Worm (Caenorhabditis elegans) whole organism, young adult: Measurements from ENCODE around the gene ugt-11.
A peak's percentile ranks its signal among the peaks of the same experiment; 100 is the strongest.

ENCODE experiments used
- F23B12.7 ChIP-seq: sonication (generic microtip); optimal IDR thresholded peaks from 2 replicates; lab custom pipeline; 2017; ENCODE audit warnings: missing genetic modification characterization, mild to moderate bottlenecking, missing compliant biosample characterization, antibody characterized with exemption, moderate library complexity; ENCODE audit not compliant: insufficient read depth
- F37B4.10 ChIP-seq: fragments of 200-800 bp; sonication (Bioruptor generic); IDR thresholded peaks from 2 replicates; pipeline ENCODE4 v1.3.6; 2022; ENCODE audit warnings: missing genetic modification characterization, missing compliant biosample characterization
- F49E8.2 ChIP-seq: sonication (generic microtip); optimal IDR thresholded peaks from 3 replicates; lab custom pipeline; 2017; ENCODE audit warnings: missing genetic modification characterization, mild to moderate bottlenecking, missing compliant biosample characterization, antibody characterized with exemption, moderate library complexity; ENCODE audit not compliant: insufficient read depth
- F55B11.4 ChIP-seq: sonication (generic microtip); optimal IDR thresholded peaks from 2 replicates; lab custom pipeline; 2016; ENCODE audit warnings: missing compliant biosample characterization, missing genetic modification characterization, borderline replicate concordance; ENCODE audit not compliant: insufficient read depth
- F57C9.4 ChIP-seq: sonication (generic microtip); optimal IDR thresholded peaks from 2 replicates; lab custom pipeline; 2017; ENCODE audit warnings: mild to moderate bottlenecking, missing genetic modification characterization, missing compliant biosample characterization
- Y53F4B.3 ChIP-seq: fragments of 200-800 bp; sonication (Bioruptor generic); IDR thresholded peaks from 2 replicates; pipeline ENCODE4 v1.3.6; 2022; ENCODE audit warnings: missing genetic modification reagents, missing genetic modification characterization, missing compliant biosample characterization
- bed-1 ChIP-seq: fragments of 200-800 bp; sonication (Bioruptor generic); IDR thresholded peaks from 2 replicates; pipeline ENCODE4 v1.3.6; 2022; ENCODE audit warnings: missing genetic modification reagents, missing genetic modification characterization, missing compliant biosample characterization
- bed-2 ChIP-seq: fragments of 200-800 bp; sonication (Bioruptor generic); IDR thresholded peaks from 2 replicates; pipeline ENCODE4 v1.3.6; 2022; ENCODE audit warnings: missing genetic modification reagents, missing genetic modification characterization, missing compliant biosample characterization
- ccch-3 ChIP-seq: fragments of 200-800 bp; sonication (Bioruptor generic); optimal IDR thresholded peaks from 2 replicates; lab custom pipeline; 2018; ENCODE audit warnings: mild to moderate bottlenecking, missing genetic modification characterization, missing compliant biosample characterization
- cebp-2 ChIP-seq: fragments of 200-800 bp; sonication (Bioruptor generic); IDR thresholded peaks from 2 replicates; pipeline ENCODE4 v1.3.6; 2022; ENCODE audit warnings: missing genetic modification characterization, missing compliant biosample characterization
- ceh-40 ChIP-seq: fragments of 200-800 bp; sonication (Bioruptor generic); IDR thresholded peaks from 2 replicates; pipeline ENCODE4 v1.3.6; 2022; ENCODE audit warnings: missing genetic modification characterization, missing compliant biosample characterization
- dpl-1 ChIP-seq: fragments of 150-350 bp; optimal IDR thresholded peaks from 2 replicates; lab custom pipeline; 2014; ENCODE audit warnings: missing biosample characterization, missing genetic modification reagents, missing genetic modification characterization
- gei-17 ChIP-seq: fragments of 200-800 bp; sonication (Bioruptor generic); optimal IDR thresholded peaks from 2 replicates; lab custom pipeline; 2018; ENCODE audit warnings: mild to moderate bottlenecking, missing genetic modification characterization, missing compliant biosample characterization
- hmg-20 ChIP-seq: fragments of 200-800 bp; sonication (Bioruptor generic); IDR thresholded peaks from 2 replicates; pipeline ENCODE4 v1.3.6; 2022; ENCODE audit warnings: missing genetic modification reagents, missing genetic modification characterization, missing compliant biosample characterization
- hrde-1 ChIP-seq: sonication (generic microtip); optimal IDR thresholded peaks from 2 replicates; lab custom pipeline; 2016; ENCODE audit warnings: missing genetic modification characterization, mild to moderate bottlenecking, missing compliant biosample characterization, moderate library complexity, missing genotype, missing genetic modification reagents, borderline replicate concordance
- lag-1 ChIP-seq: fragments of 200-800 bp; sonication (Bioruptor generic); IDR thresholded peaks from 2 replicates; pipeline ENCODE4 v1.3.6; 2022; ENCODE audit warnings: missing genetic modification reagents, missing genetic modification characterization, missing compliant biosample characterization
- let-607 ChIP-seq, 2 experiments: fragments of 200-800 bp in 1 of 2; sonication (Bioruptor generic) in 1 of 2; sonication (generic microtip) in 1 of 2; optimal IDR thresholded peaks; 2 replicates each; lab custom pipeline; 2016 to 2018; ENCODE audit warnings: mild to moderate bottlenecking in 2 of 2, missing compliant biosample characterization in 2 of 2, missing genetic modification characterization in 2 of 2, moderate library complexity in 2 of 2, missing genotype in 1 of 2
- lin-26 ChIP-seq: fragments of 200-800 bp; sonication (Bioruptor generic); IDR thresholded peaks from 2 replicates; pipeline ENCODE4 v1.3.6; 2022; ENCODE audit warnings: missing genetic modification reagents, missing genetic modification characterization, missing compliant biosample characterization
- lin-40 ChIP-seq: sonication (generic microtip); optimal IDR thresholded peaks from 2 replicates; lab custom pipeline; 2016; ENCODE audit warnings: missing genetic modification characterization, mild to moderate bottlenecking, missing compliant biosample characterization, missing genotype, missing genetic modification reagents
- lin-54 ChIP-seq: fragments of 200-800 bp; sonication (Bioruptor generic); optimal IDR thresholded peaks from 2 replicates; lab custom pipeline; 2018; ENCODE audit warnings: mild to moderate bottlenecking, missing genetic modification characterization, missing compliant biosample characterization
- lsy-27 ChIP-seq: sonication (generic microtip); optimal IDR thresholded peaks from 2 replicates; lab custom pipeline; 2017; ENCODE audit warnings: missing genetic modification characterization, mild to moderate bottlenecking, missing compliant biosample characterization, antibody characterized with exemption, missing genotype, borderline replicate concordance; ENCODE audit not compliant: insufficient read depth
- mel-28 ChIP-seq: sonication (generic microtip); optimal IDR thresholded peaks from 2 replicates; lab custom pipeline; 2016; ENCODE audit warnings: borderline replicate concordance, mild to moderate bottlenecking, missing genetic modification characterization, missing compliant biosample characterization
- mxl-1 ChIP-seq: sonication (generic microtip); optimal IDR thresholded peaks from 2 replicates; lab custom pipeline; 2016; ENCODE audit warnings: missing genetic modification characterization, missing compliant biosample characterization
- nfya-1 ChIP-seq: sonication (generic microtip); optimal IDR thresholded peaks from 2 replicates; lab custom pipeline; 2017; ENCODE audit warnings: antibody characterized with exemption, missing compliant biosample characterization, missing genetic modification characterization, borderline replicate concordance; ENCODE audit not compliant: insufficient read depth
- nhr-120 ChIP-seq: fragments of 200-800 bp; sonication (Bioruptor generic); IDR thresholded peaks from 2 replicates; pipeline ENCODE4 v1.3.6; 2022; ENCODE audit warnings: missing genetic modification characterization, missing compliant biosample characterization
- nhr-80 ChIP-seq: sonication (generic microtip); optimal IDR thresholded peaks from 2 replicates; lab custom pipeline; 2016; ENCODE audit warnings: missing genetic modification characterization, missing compliant biosample characterization
- pbrm-1 ChIP-seq: fragments of 200-800 bp; sonication (Bioruptor generic); IDR thresholded peaks from 2 replicates; pipeline ENCODE4 v1.3.6; 2022; ENCODE audit warnings: missing genetic modification reagents, missing genetic modification characterization, missing compliant biosample characterization
- snpc-1.1 ChIP-seq: sonication (generic microtip); optimal IDR thresholded peaks from 2 replicates; lab custom pipeline; 2017; ENCODE audit warnings: missing genetic modification characterization, mild to moderate bottlenecking, missing compliant biosample characterization, antibody characterized with exemption, moderate library complexity, missing genotype, missing genetic modification reagents; ENCODE audit not compliant: insufficient read depth
- snpc-4 ChIP-seq, 5 experiments: fragments of 150-350 bp in 1 of 5; sonication (generic microtip) in 4 of 5; optimal IDR thresholded peaks; 2 replicates each; lab custom pipeline; 2014 to 2018; ENCODE audit warnings: missing genetic modification characterization in 5 of 5, missing biosample characterization in 3 of 5, antibody characterized with exemption in 2 of 5, mild to moderate bottlenecking in 2 of 5, missing compliant biosample characterization in 2 of 5, missing genotype in 2 of 5, moderate library complexity in 2 of 5, missing genetic modification reagents in 1 of 5
- somi-1 ChIP-seq: fragments of 200-800 bp; sonication (Bioruptor generic); optimal IDR thresholded peaks from 2 replicates; lab custom pipeline; 2018; ENCODE audit warnings: mild to moderate bottlenecking, missing genetic modification characterization, missing compliant biosample characterization
- sptf-2 ChIP-seq: fragments of 200-800 bp; sonication (Bioruptor generic); optimal IDR thresholded peaks from 2 replicates; lab custom pipeline; 2018; ENCODE audit warnings: mild to moderate bottlenecking, missing genetic modification characterization, missing compliant biosample characterization

The ugt-11 gene

DNA sequence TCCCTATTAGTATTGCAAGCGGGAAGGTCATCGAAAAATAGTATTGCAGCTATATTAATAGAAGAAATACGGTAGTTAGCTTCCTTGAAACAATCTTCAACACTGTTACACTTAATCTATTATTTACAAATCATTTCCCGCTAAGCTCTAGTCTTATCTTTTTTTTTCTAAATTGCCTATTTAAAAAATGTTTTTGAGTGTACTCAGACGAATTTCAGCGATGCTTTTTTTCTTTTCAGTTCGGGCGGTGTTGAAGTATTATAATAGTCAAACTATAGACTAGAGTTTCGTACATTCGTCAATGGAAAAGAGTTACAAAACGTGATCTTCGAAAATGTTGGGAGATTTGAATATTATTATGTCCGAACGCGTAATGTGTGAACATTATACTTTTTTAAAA lies 19.0 kb upstream of the ugt-11 start:
- TF ChIP-seq mel-28 (tag; lab: Kevin White, UChicago), result no peak
- TF ChIP-seq snpc-4 (GFP tag; optimal IDR thresholded peaks at IDR 0.05; lab: Kevin White, UChicago), result no peak
- TF ChIP-seq snpc-4 (tag; optimal IDR thresholded peaks at IDR 0.05; lab: Kevin White, UChicago), result peak in 2 of 4 experiments; percentile 54 to 80
- TF ChIP-seq, all 124 proteins: peak for 1

DNA sequence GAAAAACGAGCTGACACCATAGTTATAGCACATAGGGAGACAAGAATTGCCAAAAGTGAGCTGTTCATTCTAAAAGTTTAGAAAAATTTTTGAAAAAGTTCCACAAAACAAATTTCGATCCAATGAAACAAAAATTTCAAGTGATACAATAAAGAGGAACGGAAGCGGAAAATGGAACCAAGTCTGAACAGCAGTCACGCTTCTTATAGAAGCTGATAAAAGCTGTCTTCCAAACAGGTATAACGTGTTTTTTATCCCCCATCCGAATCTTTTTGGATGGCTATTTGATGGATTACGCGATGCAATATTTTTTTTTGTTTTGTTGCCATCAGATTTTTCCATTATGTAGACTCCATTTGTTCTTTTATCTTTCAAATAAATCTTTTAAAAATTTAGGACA lies 17.4 kb upstream of the ugt-11 start, which contains the start of gene H23N18.5:
TSS of gene H23N18.5 (minus strand) at position 69 of the 400 bp plus-strand sequence.
- TF ChIP-seq nhr-120 (GFP tag; lab: Robert Waterston, UW) (no peak), hrde-1 (no peak), bed-1 (GFP tag; lab: Robert Waterston, UW) (no peak), F57C9.4 (tag; lab: Kevin White, UChicago) (no peak), F49E8.2 (tag; lab: Kevin White, UChicago) (no peak), ceh-40 (no peak), lsy-27 (tag; lab: Kevin White, UChicago) (no peak), lag-1 (GFP tag; lab: Robert Waterston, UW) (no peak), Y53F4B.3 (GFP tag; lab: Robert Waterston, UW) (no peak)

DNA sequence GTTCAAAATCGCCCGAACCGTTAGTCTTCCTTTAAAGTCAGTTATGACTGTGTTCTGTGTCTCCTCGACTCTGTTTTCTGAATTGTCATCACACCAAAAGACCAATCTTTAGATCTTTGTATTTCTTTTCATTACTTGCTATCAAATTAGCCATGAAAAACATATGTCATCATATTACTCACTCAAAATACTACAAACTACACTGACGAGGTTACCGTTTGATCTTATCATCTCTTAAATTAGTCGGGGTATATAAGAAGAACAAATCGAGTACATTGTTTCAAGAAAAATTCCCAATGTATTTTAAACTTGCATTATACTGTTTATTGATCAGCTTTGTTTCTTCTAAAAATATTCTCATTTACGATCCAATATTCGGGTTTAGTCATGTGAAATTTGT lies 13.7 kb upstream of the ugt-11 start, which contains the start of gene ugt-13:
TSS of gene ugt-13 (plus strand) at position 294 of the 400 bp plus-strand sequence.
- TF ChIP-seq bed-2 (GFP tag; lab: Robert Waterston, UW), result no peak
- no peak for TF ChIP-seq hrde-1
- no peak for TF ChIP-seq gei-17 (GFP tag; lab: Kevin White, UChicago)
- TF ChIP-seq lin-40 (tag; lab: Kevin White, UChicago), result peak; percentile 7

ce11 chrV:4905953-4906352 lies 11.1 kb upstream of the ugt-11 start, which contains the start of gene ugt-14:
TSS of gene ugt-14 (plus strand) at chrV:4906253.
- TF ChIP-seq hmg-20 (no peak), let-607 (tag; optimal IDR thresholded peaks at IDR 0.05; lab: Kevin White, UChicago) (no peak), dpl-1 (GFP tag; lab: Kevin White, UChicago) (no peak), pbrm-1 (GFP tag; lab: Robert Waterston, UW) (no peak), lin-54 (GFP tag; lab: Kevin White, UChicago) (no peak), sptf-2 (GFP tag; lab: Kevin White, UChicago) (no peak), somi-1 (no peak), gei-17 (GFP tag; lab: Kevin White, UChicago) (no peak), nhr-80 (no peak), lin-26 (GFP tag; lab: Robert Waterston, UW) (no peak), F23B12.7 (tag; lab: Kevin White, UChicago) (no peak), mxl-1 (tag; lab: Kevin White, UChicago) (no peak), snpc-1.1 (tag; lab: Kevin White, UChicago) (no peak), F55B11.4 (tag; lab: Kevin White, UChicago) (no peak), cebp-2 (GFP tag; lab: Robert Waterston, UW) (no peak), F37B4.10 (GFP tag; lab: Robert Waterston, UW) (no peak), ccch-3 (GFP tag; lab: Kevin White, UChicago) (no peak), nfya-1 (tag; lab: Kevin White, UChicago) (no peak)
